Worm (Caenorhabditis elegans): ENCODE measurements around the gene ZK632.2.

ce11 chrIII:9783133-9783590 lies 15.7 kb upstream of the ZK632.2 start:
- TF ChIP-seq unc-62 (GFP tag; optimal IDR thresholded peaks at IDR 0.05 in 1 of 2): no peak
- no peak for TF ChIP-seq unc-62 (tag; optimal IDR thresholded peaks at IDR 0.05)
- peak; percentile 68 for TF ChIP-seq ama-1 (optimal IDR thresholded peaks at IDR 0.05)
- TF ChIP-seq nhr-42 (GFP tag; IDR thresholded peaks at IDR 0.05): no peak
- 0 out of 2 replicates have a peak, but pooled peaks have one; percentile 4 for TF ChIP-seq pha-4 (GFP tag; IDR thresholded peaks at IDR 0.05)
- TF ChIP-seq pha-4 (tag; optimal IDR thresholded peaks at IDR 0.05): no peak
- no peak for TF ChIP-seq lin-39 (tag; optimal IDR thresholded peaks at IDR 0.05)
- no peak for TF ChIP-seq unc-39 (tag; optimal IDR thresholded peaks at IDR 0.05)

All from whole organism, L4 larva.